Worm (Caenorhabditis elegans): ENCODE measurements around the gene srh-72.

The srh-72 gene

DNA sequence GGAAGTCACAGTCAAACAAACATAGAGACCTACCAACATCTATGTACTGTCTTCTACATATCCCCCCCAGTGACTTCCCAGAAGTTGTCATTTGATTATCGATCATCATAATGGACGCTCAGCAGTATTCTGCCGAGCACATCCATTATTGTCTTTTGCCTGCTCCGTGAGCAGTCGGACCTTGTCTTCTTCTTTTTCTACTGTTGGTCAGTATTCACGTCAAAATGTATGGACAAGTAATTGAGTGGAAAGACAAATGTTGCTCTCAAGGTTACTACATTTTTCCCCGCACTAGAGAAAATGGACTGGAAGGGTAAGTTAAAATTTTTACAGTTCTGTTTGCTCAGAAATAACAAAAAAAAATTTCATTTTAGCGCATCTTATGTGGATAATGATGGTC is 14.5 kb upstream of the srh-72 start, which contains the start of gene btb-12 (continued):
- TF ChIP-seq ama-1 (optimal IDR thresholded peaks at IDR 0.05), result no peak

DNA sequence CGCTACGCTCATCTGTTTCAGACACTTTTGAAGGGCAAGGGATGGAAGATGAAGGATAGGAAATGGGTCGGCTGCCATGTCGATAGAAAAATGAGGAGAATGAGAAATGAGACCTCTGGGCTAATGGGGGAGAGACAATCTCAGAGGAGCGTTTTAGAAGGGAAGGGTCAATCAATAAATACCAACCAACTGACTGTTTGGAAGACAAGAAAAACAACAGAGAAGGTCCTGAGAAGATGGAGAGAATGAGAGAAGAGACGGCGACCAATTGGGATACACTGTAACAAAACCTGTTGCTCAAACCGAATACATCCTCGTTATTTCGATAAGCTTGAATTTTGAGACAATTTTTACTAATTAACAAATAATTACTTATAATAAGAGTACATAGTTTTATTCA is 13.0 kb upstream of the srh-72 start, which contains the start of gene fbxb-15:
fbxb-15 (minus strand) TSS at position 101 of the 400 bp plus-strand sequence.
- TF ChIP-seq zip-11 (GFP tag; IDR thresholded peaks at IDR 0.05), result no peak
- no peak for TF ChIP-seq gei-8 (GFP tag; optimal IDR thresholded peaks at IDR 0.05)

DNA sequence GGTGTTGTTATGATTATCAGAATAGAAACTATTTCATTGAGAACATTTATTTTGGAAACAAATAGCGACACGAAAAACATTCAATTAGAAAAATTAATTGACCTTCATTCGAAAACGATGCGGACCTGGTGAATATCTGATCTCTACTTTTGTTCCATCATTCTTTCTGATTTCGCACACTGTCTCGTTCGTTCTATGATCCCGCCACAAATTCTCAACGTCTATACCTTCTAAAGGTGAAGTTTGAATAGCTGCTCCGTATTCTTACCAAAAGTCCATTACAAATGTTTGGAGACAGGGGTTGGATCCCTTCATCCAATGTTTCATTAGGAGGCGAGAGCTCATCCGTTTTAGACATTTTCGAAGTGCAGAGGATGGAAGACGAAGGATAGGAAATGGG is 11.4 kb upstream of the srh-72 start, which contains the start of gene fbxb-16:
fbxb-16 (minus strand) TSS at position 101 of the 400 bp plus-strand sequence.
- TF ChIP-seq zip-11 (GFP tag; IDR thresholded peaks at IDR 0.05), result no peak
- TF ChIP-seq sdz-12 (GFP tag; optimal IDR thresholded peaks at IDR 0.05), result no peak
- no peak for TF ChIP-seq nhr-41 (GFP tag; IDR thresholded peaks at IDR 0.05)
- no peak for TF ChIP-seq tag-97 (GFP tag; IDR thresholded peaks at IDR 0.05)
- no peak for TF ChIP-seq ceh-82 (tag; optimal IDR thresholded peaks at IDR 0.05)
- no peak for TF ChIP-seq nhr-11 (tag; optimal IDR thresholded peaks at IDR 0.05)
- no peak for TF ChIP-seq unc-130 (GFP tag; optimal IDR thresholded peaks at IDR 0.05)
- TF ChIP-seq set-16 (GFP tag; IDR thresholded peaks at IDR 0.05), result no peak

DNA sequence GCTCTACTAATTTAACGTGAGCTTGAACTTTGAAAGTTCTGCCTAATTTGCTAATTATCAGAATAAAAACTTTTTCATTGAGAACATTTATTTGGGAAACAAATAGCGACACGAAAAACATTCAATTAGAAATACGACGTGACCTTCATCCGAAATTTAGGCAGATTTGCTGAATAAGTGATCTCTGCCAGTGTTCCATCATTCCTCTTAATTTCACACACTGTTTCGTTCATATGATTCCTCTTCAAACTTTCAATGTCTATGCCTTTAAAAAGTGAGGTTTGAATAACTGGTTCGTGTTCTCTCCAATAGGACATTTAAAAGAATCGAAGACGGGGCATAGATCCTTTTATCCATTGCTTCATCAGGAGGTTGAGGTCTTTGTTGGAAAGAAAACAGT is 10.1 kb upstream of the srh-72 start, which contains the start of gene fbxb-20:
fbxb-20 (minus strand) TSS at position 101 of the 400 bp plus-strand sequence.
- TF ChIP-seq hmg-1.1 (GFP tag; IDR thresholded peaks at IDR 0.05) (no peak), nhr-76 (tag; optimal IDR thresholded peaks at IDR 0.05) (no peak)

DNA sequence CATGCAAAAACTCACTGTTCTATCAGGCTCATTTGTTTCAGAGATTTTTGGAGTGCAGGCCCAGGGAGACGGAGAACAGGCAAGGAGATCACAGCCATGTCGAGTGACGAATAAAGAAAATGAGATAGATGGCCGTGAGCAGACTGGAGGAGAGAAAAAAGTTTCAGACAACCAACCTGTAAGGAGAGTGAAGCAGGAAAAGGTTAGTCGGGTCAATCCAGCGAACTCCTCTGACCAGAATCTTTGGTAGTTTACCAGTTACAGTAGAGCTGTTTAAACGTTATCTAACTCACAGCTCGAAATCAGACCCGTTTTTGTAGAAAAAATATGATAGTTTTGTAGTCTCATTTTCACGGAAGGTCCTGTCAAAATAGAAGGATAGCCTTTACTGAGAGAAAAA is 8.4 kb upstream of the srh-72 start, which contains the start of gene fbxb-21:
fbxb-21 (minus strand) TSS at position 101 of the 400 bp plus-strand sequence.
- TF ChIP-seq saeg-2 (GFP tag; IDR thresholded peaks at IDR 0.05) (no peak), ceh-32 (tag; optimal IDR thresholded peaks at IDR 0.05; ENCODE audit: poor library complexity) (no peak), hif-1 (tag; optimal IDR thresholded peaks at IDR 0.05) (no peak), php-3 (GFP tag; IDR thresholded peaks at IDR 0.05) (no peak), rbr-2 (tag; optimal IDR thresholded peaks at IDR 0.05) (no peak), T26A8.4 (GFP tag; IDR thresholded peaks at IDR 0.05) (no peak), daf-16 (GFP tag; optimal IDR thresholded peaks at IDR 0.05) (no peak), daf-16 (tag; optimal IDR thresholded peaks at IDR 0.05) (no peak), zag-1 (tag; optimal IDR thresholded peaks at IDR 0.05) (no peak), lsy-2 (tag; optimal IDR thresholded peaks at IDR 0.05) (no peak)

DNA sequence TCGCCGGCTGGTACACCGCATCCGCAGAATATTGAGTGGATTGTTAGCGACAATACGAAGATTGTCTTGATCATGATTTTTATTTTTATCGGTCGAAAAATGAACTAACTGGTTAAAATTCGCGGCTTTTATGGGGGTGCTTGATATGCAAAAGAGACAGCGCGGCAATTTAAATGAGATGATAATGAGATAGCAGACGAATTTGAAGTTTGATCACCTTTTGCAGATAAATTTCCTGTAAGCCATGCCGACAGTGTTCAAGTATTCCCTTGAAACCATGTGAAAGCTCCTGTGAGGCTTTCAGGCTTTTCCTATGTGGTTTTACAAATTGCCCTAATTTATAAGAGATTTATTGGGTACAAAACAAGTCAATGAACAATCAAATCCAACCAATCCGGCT is 5.8 kb upstream of the srh-72 start, which contains the start of gene ZC204.17:
ZC204.17 (minus strand) TSS at position 101 of the 400 bp plus-strand sequence.
- TF ChIP-seq mxl-3 (GFP tag; optimal IDR thresholded peaks at IDR 0.05) (no peak), mes-2 (tag; optimal IDR thresholded peaks at IDR 0.05; ENCODE audit: poor library complexity, severe bottlenecking) (no peak), arid-1 (GFP tag; conservative IDR thresholded peaks at IDR 0.05) (no peak), lir-3 (tag; optimal IDR thresholded peaks at IDR 0.05) (no peak), Y75B8A.6 (GFP tag; IDR thresholded peaks at IDR 0.05) (no peak), fkh-10 (GFP tag; optimal IDR thresholded peaks at IDR 0.05) (no peak), ctbp-1 (GFP tag; IDR thresholded peaks at IDR 0.05) (no peak), hif-1 (tag; optimal IDR thresholded peaks at IDR 0.05) (no peak), lin-15B (tag; optimal IDR thresholded peaks at IDR 0.05) (no peak), spr-3 (GFP tag; optimal IDR thresholded peaks at IDR 0.05) (no peak), T20F7.1 (GFP tag; optimal IDR thresholded peaks at IDR 0.05) (no peak), daf-12 (tag; optimal IDR thresholded peaks at IDR 0.05) (no peak), D1046.2 (GFP tag; IDR thresholded peaks at IDR 0.05) (no peak), tag-97 (GFP tag; IDR thresholded peaks at IDR 0.05) (no peak), ceh-82 (tag; optimal IDR thresholded peaks at IDR 0.05) (no peak), fos-1 (tag; optimal IDR thresholded peaks at IDR 0.05) (no peak), jun-1 (tag; optimal IDR thresholded peaks at IDR 0.05) (no peak), snpc-4 (tag; optimal IDR thresholded peaks at IDR 0.05) (no peak), daf-8 (GFP tag; IDR thresholded peaks at IDR 0.05) (no peak)
